Fruit fly (Drosophila melanogaster): ENCODE measurements around the gene CG5418.

The CG5418 gene

DNA sequence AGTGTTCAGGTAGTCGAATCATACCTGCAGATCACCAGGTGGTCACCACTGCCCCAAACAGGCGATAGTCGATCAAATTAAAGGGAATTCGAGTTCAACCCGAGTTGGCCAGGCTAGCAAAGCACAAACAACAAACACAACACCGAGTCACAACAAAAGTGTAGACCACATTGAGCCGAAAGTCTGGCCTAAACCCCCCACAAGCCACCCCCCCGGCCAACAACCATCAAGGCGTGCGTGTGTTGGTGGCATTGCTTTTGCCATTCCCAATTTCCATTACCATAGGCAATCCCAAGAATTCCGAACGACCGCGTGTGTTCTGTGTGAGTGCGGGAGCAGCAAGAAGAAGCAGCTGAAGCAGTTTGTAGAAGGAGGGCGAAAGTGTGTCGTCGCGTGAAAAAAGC lies 18.5 kb downstream of the CG5418 start, which contains the start of gene SC35 (continued):
- no peak for TF ChIP-seq sug (tag; optimal IDR thresholded peaks at IDR 0.05)
- TF ChIP-seq hth (optimal IDR thresholded peaks at IDR 0.05): no peak
- peak; percentile 35 for TF ChIP-seq BEAF-32 (GFP tag; optimal IDR thresholded peaks at IDR 0.05)
- TF ChIP-seq CG10543 (GFP tag; optimal IDR thresholded peaks at IDR 0.05): no peak
- TF ChIP-seq hb (GFP tag; IDR thresholded peaks at IDR 0.05; ENCODE audit: partially characterized antibody): no peak
- peak; percentile 21 for TF ChIP-seq CG6813 (GFP tag; optimal IDR thresholded peaks at IDR 0.05)
- peak; percentile 83 for TF ChIP-seq dm (GFP tag; optimal IDR thresholded peaks at IDR 0.05)
- no peak for TF ChIP-seq pfk (GFP tag; optimal IDR thresholded peaks at IDR 0.05)
- no peak for TF ChIP-seq CG17359 (tag; optimal IDR thresholded peaks at IDR 0.05)
- TF ChIP-seq CG10267 (tag; optimal IDR thresholded peaks at IDR 0.05): no peak
- no peak for TF ChIP-seq CG12219 (GFP tag; optimal IDR thresholded peaks at IDR 0.05)
- peak in 1 of 3 experiments; percentile 14 for TF ChIP-seq Stat92E (GFP tag; optimal IDR thresholded peaks at IDR 0.05)
- TF ChIP-seq zfh2 (GFP tag; optimal IDR thresholded peaks at IDR 0.05): no peak
- peak; percentile 27 for TF ChIP-seq Sin3A (optimal IDR thresholded peaks at IDR 0.05)
- TF ChIP-seq Sry-δ (GFP tag; optimal IDR thresholded peaks at IDR 0.05): peak; percentile 42
- no peak for TF ChIP-seq CG33213 (GFP tag; optimal IDR thresholded peaks at IDR 0.05)
- TF ChIP-seq gcm (GFP tag; optimal IDR thresholded peaks at IDR 0.05): no peak
- no peak for TF ChIP-seq CG7271 (tag; optimal IDR thresholded peaks at IDR 0.05)
- TF ChIP-seq sisA (GFP tag; IDR thresholded peaks at IDR 0.05): no peak
- TF ChIP-seq her (GFP tag; optimal IDR thresholded peaks at IDR 0.05): peak; percentile 14
- no peak for TF ChIP-seq disco-r (GFP tag; optimal IDR thresholded peaks at IDR 0.05)
- TF ChIP-seq CTCF (GFP tag; optimal IDR thresholded peaks at IDR 0.05): no peak
- peak; percentile 9; the same call in 1 of the 3 replicates for TF ChIP-seq CG6791 (GFP tag; IDR thresholded peaks at IDR 0.05; ENCODE audit: partially characterized antibody)
- TF ChIP-seq crol (GFP tag; IDR thresholded peaks at IDR 0.05): peak; percentile 95
- TF ChIP-seq CG9215 (GFP tag; IDR thresholded peaks at IDR 0.05): no peak
- TF ChIP-seq CG18764 (GFP tag; optimal IDR thresholded peaks at IDR 0.05): no peak
- TF ChIP-seq ind (GFP tag; optimal IDR thresholded peaks at IDR 0.05): no peak
- TF ChIP-seq B-H1 (GFP tag; IDR thresholded peaks at IDR 0.05): no peak
- 0 out of 3 replicates have a peak, but pooled peaks have one; percentile 36 for TF ChIP-seq gce (GFP tag; IDR thresholded peaks at IDR 0.05)
- TF ChIP-seq CG5180 (GFP tag; optimal IDR thresholded peaks at IDR 0.05): no peak
- no peak for TF ChIP-seq pan (optimal IDR thresholded peaks at IDR 0.05)
- TF ChIP-seq pan (GFP tag; optimal IDR thresholded peaks at IDR 0.05 in 1 of 2, IDR thresholded peaks at IDR 0.05 in 1 of 2): no peak
- TF ChIP-seq dimm (GFP tag; IDR thresholded peaks at IDR 0.05): no peak
- no peak for TF ChIP-seq CG2199 (GFP tag; IDR thresholded peaks at IDR 0.05)
- peak; percentile 79; the same call in 1 of the 4 replicates for TF ChIP-seq chinmo (GFP tag; IDR thresholded peaks at IDR 0.05; ENCODE audit: partially characterized antibody)
- no peak for TF ChIP-seq Vsx1 (GFP tag; optimal IDR thresholded peaks at IDR 0.05)
- peak; percentile 37 for TF ChIP-seq CG1603 (tag; optimal IDR thresholded peaks at IDR 0.05)
- TF ChIP-seq BtbVII (GFP tag; optimal IDR thresholded peaks at IDR 0.05): no peak
- no peak for TF ChIP-seq D19A (tag; optimal IDR thresholded peaks at IDR 0.05)
- no peak for TF ChIP-seq lbe (GFP tag; optimal IDR thresholded peaks at IDR 0.05)
- TF ChIP-seq CG13296 (GFP tag; optimal IDR thresholded peaks at IDR 0.05): no peak
- TF ChIP-seq CG32772 (GFP tag; IDR thresholded peaks at IDR 0.05): no peak
- TF ChIP-seq ftz-f1 (GFP tag; optimal IDR thresholded peaks at IDR 0.05): peak; percentile 50
- TF ChIP-seq CG9797 (GFP tag; optimal IDR thresholded peaks at IDR 0.05): peak; percentile 19
- no peak for TF ChIP-seq Lhr (GFP tag; optimal IDR thresholded peaks at IDR 0.05)
- peak; percentile 41 for TF ChIP-seq abd-A (tag; optimal IDR thresholded peaks at IDR 0.05)
- TF ChIP-seq NFAT (GFP tag; IDR thresholded peaks at IDR 0.05): peak; percentile 40
- TF ChIP-seq CG4424 (GFP tag; optimal IDR thresholded peaks at IDR 0.05): no peak
- TF ChIP-seq cato (GFP tag; optimal IDR thresholded peaks at IDR 0.05; ENCODE audit: borderline replicate concordance): no peak
- TF ChIP-seq CG17829 (tag; optimal IDR thresholded peaks at IDR 0.05): peak; percentile 3
- TF ChIP-seq ewg (GFP tag; optimal IDR thresholded peaks at IDR 0.05): no peak
- TF ChIP-seq eve (GFP tag; optimal IDR thresholded peaks at IDR 0.05): no peak
